Fruit fly (Drosophila melanogaster): ENCODE measurements around the gene Kap-alpha1.

Kap-alpha1 gene

dm6 chr3L:19807103-19807502 is at the start of gene Kap-alpha1, which contains the start of gene CG14104 (continued):
- TF ChIP-seq zfh2 (GFP tag; optimal IDR thresholded peaks at IDR 0.05) = no peak
- TF ChIP-seq CG15011 (GFP tag; optimal IDR thresholded peaks at IDR 0.05) = no peak
- no peak for TF ChIP-seq Kr (GFP tag; optimal IDR thresholded peaks at IDR 0.05)
- no peak for TF ChIP-seq Bdp1 (GFP tag; optimal IDR thresholded peaks at IDR 0.05)
- no peak for TF ChIP-seq ap (GFP tag; IDR thresholded peaks at IDR 0.05)
- TF ChIP-seq ewg (GFP tag; optimal IDR thresholded peaks at IDR 0.05) = no peak
- no peak for TF ChIP-seq CG3281 (GFP tag; optimal IDR thresholded peaks at IDR 0.05)
- TF ChIP-seq Ssrp (tag; optimal IDR thresholded peaks at IDR 0.05) = no peak
- TF ChIP-seq tio (GFP tag; optimal IDR thresholded peaks at IDR 0.05) = no peak
- no peak for TF ChIP-seq peb (GFP tag; IDR thresholded peaks at IDR 0.05)
- no peak for TF ChIP-seq MTF-1 (GFP tag; optimal IDR thresholded peaks at IDR 0.05; ENCODE audit: borderline replicate concordance)
- TF ChIP-seq Ravus (GFP tag; IDR thresholded peaks at IDR 0.05) = no peak
- TF ChIP-seq CG7786 (GFP tag; optimal IDR thresholded peaks at IDR 0.05) = no peak
- peak; percentile 63; the same call in 1 of the 3 replicates for TF ChIP-seq zen2 (GFP tag; IDR thresholded peaks at IDR 0.05; ENCODE audit: partially characterized antibody)
- TF ChIP-seq CG9215 (GFP tag; IDR thresholded peaks at IDR 0.05) = no peak
- TF ChIP-seq Dp (GFP tag; optimal IDR thresholded peaks at IDR 0.05) = peak; percentile 31
- no peak for TF ChIP-seq Spps (tag; optimal IDR thresholded peaks at IDR 0.05)
- no peak for TF ChIP-seq CG12219 (GFP tag; optimal IDR thresholded peaks at IDR 0.05)
- TF ChIP-seq Oli (tag; optimal IDR thresholded peaks at IDR 0.05) = no peak
- no peak for TF ChIP-seq dysf (GFP tag; IDR thresholded peaks at IDR 0.05)
- TF ChIP-seq da (GFP tag; optimal IDR thresholded peaks at IDR 0.05) = no peak
- TF ChIP-seq CG9876 (GFP tag; optimal IDR thresholded peaks at IDR 0.05) = no peak
- TF ChIP-seq ttk (GFP tag; IDR thresholded peaks at IDR 0.05) = no peak
- TF ChIP-seq Stat92E (GFP tag; optimal IDR thresholded peaks at IDR 0.05) = peak in 1 of 3 experiments; percentile 8
- TF ChIP-seq pita (GFP tag; optimal IDR thresholded peaks at IDR 0.05) = no peak
- no peak for TF ChIP-seq so (GFP tag; IDR thresholded peaks at IDR 0.05)
- TF ChIP-seq Myb (GFP tag; optimal IDR thresholded peaks at IDR 0.05) = no peak
- peak; percentile 22 for TF ChIP-seq phol (tag; optimal IDR thresholded peaks at IDR 0.05)
- TF ChIP-seq row (GFP tag; IDR thresholded peaks at IDR 0.05) = no peak
- no peak for TF ChIP-seq Rx (GFP tag; IDR thresholded peaks at IDR 0.05)
- TF ChIP-seq CG2889 (GFP tag; IDR thresholded peaks at IDR 0.05) = no peak
- no peak for TF ChIP-seq Abd-B (GFP tag; optimal IDR thresholded peaks at IDR 0.05)
- no peak for TF ChIP-seq z (GFP tag; IDR thresholded peaks at IDR 0.05)
- TF ChIP-seq pho (GFP tag; optimal IDR thresholded peaks at IDR 0.05) = no peak
- TF ChIP-seq jing (GFP tag; optimal IDR thresholded peaks at IDR 0.05) = no peak
- no peak for TF ChIP-seq bowl (GFP tag; IDR thresholded peaks at IDR 0.05)
- no peak for TF ChIP-seq CG17568 (GFP tag; optimal IDR thresholded peaks at IDR 0.05)
- TF ChIP-seq tup (GFP tag; optimal IDR thresholded peaks at IDR 0.05) = no peak
- TF ChIP-seq kay (GFP tag; optimal IDR thresholded peaks at IDR 0.05) = no peak
- no peak for TF ChIP-seq CG3995 (GFP tag; optimal IDR thresholded peaks at IDR 0.05)
- no peak for TF ChIP-seq CG6654 (GFP tag; optimal IDR thresholded peaks at IDR 0.05)
- no peak for TF ChIP-seq ems (GFP tag; optimal IDR thresholded peaks at IDR 0.05)
- no peak for TF ChIP-seq CG4360 (GFP tag; IDR thresholded peaks at IDR 0.05)
- peak; percentile 30 for TF ChIP-seq CG17186 (GFP tag; optimal IDR thresholded peaks at IDR 0.05)
- no peak for TF ChIP-seq pb (GFP tag; optimal IDR thresholded peaks at IDR 0.05)
- TF ChIP-seq kah (GFP tag; optimal IDR thresholded peaks at IDR 0.05) = no peak
- TF ChIP-seq dimm (GFP tag; IDR thresholded peaks at IDR 0.05) = no peak
- no peak for TF ChIP-seq Bteb2 (GFP tag; optimal IDR thresholded peaks at IDR 0.05)
- TF ChIP-seq exex (tag; optimal IDR thresholded peaks at IDR 0.05) = no peak
- TF ChIP-seq sd (tag; optimal IDR thresholded peaks at IDR 0.05) = no peak
- no peak for TF ChIP-seq Hmr (GFP tag; optimal IDR thresholded peaks at IDR 0.05)
- TF ChIP-seq CG15479 (GFP tag; optimal IDR thresholded peaks at IDR 0.05) = peak; percentile 61

Data from whole organism, embryonic.